Worm (Caenorhabditis elegans) whole organism, early embryonic: ENCODE measurements around the gene srh-95.

Experiments
- F13C5.2 ChIP-seq: sonication (generic microtip); optimal IDR thresholded peaks from 2 replicates; lab custom pipeline; 2017; ENCODE audit warnings: mild to moderate bottlenecking, missing genetic modification characterization, inconsistent platforms, missing compliant biosample characterization
- aly-1 ChIP-seq: sonication (generic microtip); optimal IDR thresholded peaks from 2 replicates; lab custom pipeline; 2016; ENCODE audit warnings: missing genetic modification characterization, missing compliant biosample characterization
- ama-1 ChIP-seq: fragments of 150-350 bp; optimal IDR thresholded peaks from 2 replicates; lab custom pipeline; 2014
- flt-1 ChIP-seq: fragments of 200-800 bp; sonication (Bioruptor generic); IDR thresholded peaks from 2 replicates; pipeline ENCODE4 v1.3.6; 2022; ENCODE audit warnings: missing genetic modification characterization, missing compliant biosample characterization
- pes-1 ChIP-seq: fragments of 200-800 bp; sonication (Bioruptor generic); IDR thresholded peaks from 2 replicates; pipeline ENCODE4 v1.3.6; 2022; ENCODE audit warnings: missing genetic modification reagents, missing genetic modification characterization, missing compliant biosample characterization
- tbx-11 ChIP-seq: fragments of 200-800 bp; sonication (Bioruptor generic); IDR thresholded peaks from 2 replicates; pipeline ENCODE4 v1.3.6; 2022; ENCODE audit warnings: missing genetic modification characterization, missing compliant biosample characterization
- tbx-37 ChIP-seq: fragments of 200-800 bp; sonication (Bioruptor generic); conservative IDR thresholded peaks from 2 replicates; pipeline ENCODE4 v1.3.6; 2022; ENCODE audit warnings: missing genetic modification reagents, missing genetic modification characterization, missing compliant biosample characterization

- TF ChIP-seq aly-1, result no peak
- no peak for TF ChIP-seq ama-1 (lab: Kevin White, UChicago)
- no peak for TF ChIP-seq flt-1
- TF ChIP-seq F13C5.2, result no peak
- TF ChIP-seq pes-1, result no peak
- no peak for TF ChIP-seq tbx-11 (GFP tag; lab: Robert Waterston, UW)
- TF ChIP-seq tbx-37, result no peak
Observed at ce11 chrV:16235135-16235534, 11.5 kb upstream of the srh-95 start, which contains the start of gene F21H7.3.
